Worm (Caenorhabditis elegans): ENCODE measurements around the gene F26G5.1.

- TF ChIP-seq unc-55 (GFP tag; optimal IDR thresholded peaks at IDR 0.05) (no peak), hlh-13 (GFP tag; optimal IDR thresholded peaks at IDR 0.05) (no peak), nfya-1 (tag; optimal IDR thresholded peaks at IDR 0.05) (no peak), nhr-11 (tag; optimal IDR thresholded peaks at IDR 0.05) (no peak), rnt-1 (tag; optimal IDR thresholded peaks at IDR 0.05) (no peak), mec-3 (tag; optimal IDR thresholded peaks at IDR 0.05; ENCODE audit: borderline replicate concordance) (no peak), hlh-30 (tag; optimal IDR thresholded peaks at IDR 0.05; ENCODE audit: insufficient read depth) (no peak), elt-2 (tag; optimal IDR thresholded peaks at IDR 0.05) (no peak), ahr-1 (tag; optimal IDR thresholded peaks at IDR 0.05) (no peak), ama-1 (optimal IDR thresholded peaks at IDR 0.05) (no peak), pat-9 (tag; optimal IDR thresholded peaks at IDR 0.05) (no peak), ets-4 (tag; optimal IDR thresholded peaks at IDR 0.05) (no peak), pax-1 (tag; optimal IDR thresholded peaks at IDR 0.05) (no peak)
Observed at ce11 chrV:4965790-4966189, 9.5 kb upstream of the F26G5.1 start.

Data from whole organism, late embryonic.